Worm (Caenorhabditis elegans) whole organism, L1 larva: ENCODE data around the gene srt-49.

Experiments
- C16A3.4 ChIP-seq: fragments of 150-350 bp; optimal IDR thresholded peaks from 2 replicates; lab custom pipeline; 2014; ENCODE audit warnings: missing biosample characterization, missing genetic modification characterization
- C34B4.2 ChIP-seq: sonication (generic microtip); optimal IDR thresholded peaks from 2 replicates; lab custom pipeline; 2017; ENCODE audit warnings: mild to moderate bottlenecking, missing genetic modification characterization, missing compliant biosample characterization
- F16B12.6 ChIP-seq: fragments of 150-350 bp; optimal IDR thresholded peaks from 2 replicates; lab custom pipeline; 2014; ENCODE audit warnings: missing biosample characterization, missing genetic modification characterization
- aha-1 ChIP-seq: fragments of 150-350 bp; optimal IDR thresholded peaks from 2 replicates; lab custom pipeline; 2014; ENCODE audit warnings: missing biosample characterization, missing genetic modification characterization
- aly-2 ChIP-seq: fragments of 150-350 bp; optimal IDR thresholded peaks from 2 replicates; lab custom pipeline; 2014; ENCODE audit warnings: missing biosample characterization, missing genetic modification characterization
- ama-1 ChIP-seq: fragments of 150-350 bp; optimal IDR thresholded peaks from 2 replicates; lab custom pipeline; 2014
- blmp-1 ChIP-seq: fragments of 150-350 bp; optimal IDR thresholded peaks from 2 replicates; lab custom pipeline; 2014; ENCODE audit warnings: missing biosample characterization, missing genetic modification characterization
- ceh-63 ChIP-seq: fragments of 200-800 bp; sonication (Bioruptor generic); optimal IDR thresholded peaks from 2 replicates; lab custom pipeline; 2018; ENCODE audit warnings: mild to moderate bottlenecking, missing genetic modification characterization, missing compliant biosample characterization
- ceh-8 ChIP-seq: fragments of 200-800 bp; sonication (Bioruptor generic); optimal IDR thresholded peaks from 2 replicates; lab custom pipeline; 2018; ENCODE audit warnings: mild to moderate bottlenecking, missing genetic modification characterization, moderate library complexity, missing compliant biosample characterization
- ceh-82 ChIP-seq, 3 experiments: fragments of 150-350 bp in 1 of 3; sonication (generic microtip) in 2 of 3; optimal IDR thresholded peaks; 2 replicates each; lab custom pipeline; 2014 to 2017; ENCODE audit warnings: missing biosample characterization in 3 of 3, missing genetic modification characterization in 3 of 3
- ceh-90 ChIP-seq: sonication (generic microtip); optimal IDR thresholded peaks from 2 replicates; lab custom pipeline; 2016; ENCODE audit warnings: missing genetic modification characterization, missing compliant biosample characterization
- ces-1 ChIP-seq: fragments of 150-350 bp; optimal IDR thresholded peaks from 2 replicates; lab custom pipeline; 2014; ENCODE audit warnings: missing biosample characterization, missing genetic modification reagents, missing genetic modification characterization
- efl-1 ChIP-seq, 4 experiments: fragments of 150-350 bp; optimal IDR thresholded peaks in 3 of 4; peaks in 1 of 4; 1 replicate in 1 of 4; 2 replicates in 3 of 4; lab custom pipeline; 2014; ENCODE audit warnings: missing biosample characterization in 2 of 4, missing genetic modification characterization in 2 of 4, missing genetic modification reagents in 2 of 4
- egl-13 ChIP-seq: sonication (generic microtip); optimal IDR thresholded peaks from 2 replicates; lab custom pipeline; 2016; ENCODE audit warnings: missing genotype, missing genetic modification reagents, missing genetic modification characterization, missing compliant biosample characterization
- egl-27 ChIP-seq, 2 experiments: fragments of 150-350 bp in 1 of 2; sonication (generic microtip); optimal IDR thresholded peaks; 3 replicates each; lab custom pipeline; 2017 to 2018; ENCODE audit warnings: missing biosample characterization in 2 of 2, missing genetic modification characterization in 2 of 2, missing genetic modification reagents in 2 of 2
- fkh-10 ChIP-seq: sonication (generic microtip); optimal IDR thresholded peaks from 2 replicates; lab custom pipeline; 2017; ENCODE audit warnings: missing biosample characterization, missing genetic modification reagents, missing genetic modification characterization
- hlh-17 ChIP-seq: fragments of 200-800 bp; sonication (Bioruptor generic); optimal IDR thresholded peaks from 2 replicates; lab custom pipeline; 2018; ENCODE audit warnings: missing genetic modification characterization, mild to moderate bottlenecking, missing compliant biosample characterization, moderate library complexity, borderline replicate concordance
- hlh-4 ChIP-seq: sonication (generic microtip); optimal IDR thresholded peaks from 2 replicates; lab custom pipeline; 2016; ENCODE audit warnings: mild to moderate bottlenecking, missing genetic modification characterization, missing compliant biosample characterization
- hpl-2 ChIP-seq: fragments of 150-350 bp; optimal IDR thresholded peaks from 2 replicates; lab custom pipeline; 2014; ENCODE audit warnings: missing biosample characterization, missing genetic modification reagents, missing genetic modification characterization
- irx-1 ChIP-seq: sonication (generic microtip); optimal IDR thresholded peaks from 2 replicates; lab custom pipeline; 2016; ENCODE audit warnings: missing genetic modification characterization, missing compliant biosample characterization
- isw-1 ChIP-seq: fragments of 200-800 bp; sonication (Bioruptor generic); IDR thresholded peaks from 2 replicates; pipeline ENCODE4 v1.3.6; 2022; ENCODE audit warnings: missing genetic modification characterization, missing compliant biosample characterization
- jun-1 ChIP-seq: fragments of 150-350 bp; optimal IDR thresholded peaks from 2 replicates; lab custom pipeline; 2014; ENCODE audit warnings: missing biosample characterization, missing genetic modification reagents, missing genetic modification characterization
- lin-13 ChIP-seq: fragments of 150-350 bp; optimal IDR thresholded peaks from 2 replicates; lab custom pipeline; 2014; ENCODE audit warnings: missing biosample characterization, missing genetic modification reagents, missing genetic modification characterization
- lin-14 ChIP-seq: fragments of 200-800 bp; sonication (Bioruptor generic); optimal IDR thresholded peaks from 2 replicates; lab custom pipeline; 2018; ENCODE audit warnings: mild to moderate bottlenecking, missing genetic modification characterization, moderate library complexity, missing compliant biosample characterization
- lin-15B ChIP-seq: fragments of 150-350 bp; sonication (generic microtip); optimal IDR thresholded peaks from 3 replicates; lab custom pipeline; 2014; ENCODE audit warnings: missing biosample characterization, missing genetic modification characterization
- lin-35 ChIP-seq, 2 experiments: fragments of 150-350 bp; optimal IDR thresholded peaks; 2 replicates each; lab custom pipeline; 2014; ENCODE audit warnings: missing biosample characterization in 2 of 2, missing genetic modification characterization in 2 of 2, missing genetic modification reagents in 2 of 2
- lin-39 ChIP-seq: fragments of 150-350 bp; optimal IDR thresholded peaks from 2 replicates; lab custom pipeline; 2014; ENCODE audit warnings: missing biosample characterization, missing genetic modification reagents, missing genetic modification characterization
- lsy-2 ChIP-seq, 2 experiments: fragments of 150-350 bp; optimal IDR thresholded peaks; 2 replicates each; lab custom pipeline; 2014; ENCODE audit warnings: missing biosample characterization in 2 of 2, missing genetic modification characterization in 2 of 2
- mef-2 ChIP-seq: fragments of 150-350 bp; optimal IDR thresholded peaks from 2 replicates; lab custom pipeline; 2014; ENCODE audit warnings: missing biosample characterization, missing genetic modification characterization
- nhr-11 ChIP-seq: fragments of 150-350 bp; optimal IDR thresholded peaks from 2 replicates; lab custom pipeline; 2014; ENCODE audit warnings: missing biosample characterization, missing genetic modification characterization
- nhr-19 ChIP-seq: fragments of 200-800 bp; sonication (Bioruptor generic); conservative IDR thresholded peaks from 2 replicates; pipeline ENCODE4 v1.3.6; 2022; ENCODE audit warnings: missing genetic modification characterization, missing compliant biosample characterization
- nhr-20 ChIP-seq: sonication (generic microtip); optimal IDR thresholded peaks from 2 replicates; lab custom pipeline; 2016; ENCODE audit warnings: mild to moderate bottlenecking, missing genetic modification characterization, missing compliant biosample characterization
- nhr-47 ChIP-seq: sonication (generic microtip); optimal IDR thresholded peaks from 2 replicates; lab custom pipeline; 2016; ENCODE audit warnings: mild to moderate bottlenecking, missing genetic modification characterization, moderate library complexity, missing compliant biosample characterization
- nhr-76 ChIP-seq: sonication (generic microtip); optimal IDR thresholded peaks from 2 replicates; lab custom pipeline; 2017; ENCODE audit warnings: missing biosample characterization, missing genetic modification characterization
- nhr-85 ChIP-seq: sonication (generic microtip); peaks from one replicate; lab custom pipeline; 2016; ENCODE audit warnings: missing genetic modification characterization, inconsistent platforms, missing compliant biosample characterization
- nhr-90 ChIP-seq: sonication (generic microtip); optimal IDR thresholded peaks from 2 replicates; lab custom pipeline; 2016; ENCODE audit warnings: mild to moderate bottlenecking, missing genetic modification characterization, missing compliant biosample characterization; ENCODE audit not compliant: poor library complexity
- pag-3 ChIP-seq: sonication (generic microtip); optimal IDR thresholded peaks from 2 replicates; lab custom pipeline; 2017; ENCODE audit warnings: missing genetic modification characterization, mild to moderate bottlenecking, missing compliant biosample characterization, antibody characterized with exemption, borderline replicate concordance; ENCODE audit not compliant: insufficient read depth
- pax-3 ChIP-seq: fragments of 200-800 bp; sonication (Bioruptor generic); optimal IDR thresholded peaks from 2 replicates; lab custom pipeline; 2018; ENCODE audit warnings: mild to moderate bottlenecking, missing genetic modification characterization, moderate library complexity, missing compliant biosample characterization
- pqm-1 ChIP-seq: sonication (generic microtip); optimal IDR thresholded peaks from 3 replicates; lab custom pipeline; 2017; ENCODE audit warnings: missing biosample characterization, missing genetic modification characterization
- rnt-1 ChIP-seq: sonication (generic microtip); optimal IDR thresholded peaks from 2 replicates; lab custom pipeline; 2016; ENCODE audit warnings: mild to moderate bottlenecking, missing genetic modification characterization, moderate library complexity, missing compliant biosample characterization
- skn-1 ChIP-seq: fragments of 150-350 bp; optimal IDR thresholded peaks from 2 replicates; lab custom pipeline; 2014; ENCODE audit warnings: missing biosample characterization, missing genetic modification characterization
- snpc-4 ChIP-seq: fragments of 150-350 bp; optimal IDR thresholded peaks from 2 replicates; lab custom pipeline; 2014; ENCODE audit warnings: missing biosample characterization, missing genetic modification characterization
- snu-23 ChIP-seq: sonication (generic microtip); optimal IDR thresholded peaks from 2 replicates; lab custom pipeline; 2016; ENCODE audit warnings: missing genetic modification characterization, missing compliant biosample characterization
- sptf-1 ChIP-seq: fragments of 150-350 bp; optimal IDR thresholded peaks from 2 replicates; lab custom pipeline; 2014; ENCODE audit warnings: missing biosample characterization, missing genetic modification characterization
- swsn-7 ChIP-seq: sonication (generic microtip); optimal IDR thresholded peaks from 2 replicates; lab custom pipeline; 2016; ENCODE audit warnings: missing genetic modification characterization, missing compliant biosample characterization
- tbx-2 ChIP-seq: sonication (generic microtip); optimal IDR thresholded peaks from 2 replicates; lab custom pipeline; 2016; ENCODE audit warnings: missing genetic modification characterization, missing compliant biosample characterization
- tlp-1 ChIP-seq: fragments of 150-350 bp; optimal IDR thresholded peaks from 2 replicates; lab custom pipeline; 2014; ENCODE audit warnings: missing biosample characterization, missing genetic modification characterization
- unc-130 ChIP-seq: fragments of 150-350 bp; optimal IDR thresholded peaks from 2 replicates; lab custom pipeline; 2017; ENCODE audit warnings: missing biosample characterization, missing genetic modification characterization, inconsistent platforms
- unc-30 ChIP-seq: sonication (generic microtip); optimal IDR thresholded peaks from 2 replicates; lab custom pipeline; 2017; ENCODE audit warnings: missing biosample characterization, missing genetic modification characterization
- unc-86 ChIP-seq: sonication (generic microtip); optimal IDR thresholded peaks from 2 replicates; lab custom pipeline; 2016; ENCODE audit warnings: missing genetic modification characterization, missing compliant biosample characterization
- unc-98 ChIP-seq: fragments of 200-800 bp; sonication (Bioruptor generic); IDR thresholded peaks from 2 replicates; pipeline ENCODE4 v1.3.6; 2022; ENCODE audit warnings: missing genetic modification characterization, missing compliant biosample characterization
- xbp-1 ChIP-seq: sonication (generic microtip); optimal IDR thresholded peaks from 2 replicates; lab custom pipeline; 2016; ENCODE audit warnings: missing genetic modification characterization, missing compliant biosample characterization
- zip-4 ChIP-seq: fragments of 200-800 bp; sonication (Bioruptor generic); optimal IDR thresholded peaks from 2 replicates; lab custom pipeline; 2018; ENCODE audit warnings: mild to moderate bottlenecking, missing genetic modification characterization, moderate library complexity, missing compliant biosample characterization
- ztf-4 ChIP-seq: fragments of 150-350 bp; optimal IDR thresholded peaks from 2 replicates; lab custom pipeline; 2014; ENCODE audit warnings: missing biosample characterization, missing genetic modification characterization

Gene srt-49

ce11 chrIV:15107218-15107617 lies 9.0 kb upstream of the srt-49 start:
- TF ChIP-seq unc-130 (tag; lab: Kevin White, UChicago) (no peak), efl-1 (optimal IDR thresholded peaks at IDR 0.05; lab: Kevin White, UChicago) (peak; percentile 28 to 46), efl-1 (GFP tag; optimal IDR thresholded peaks at IDR 0.05 in 1 of 2; lab: Kevin White, UChicago) (peak in 1 of 2 experiments; percentile 88), ama-1 (no peak), mef-2 (tag; lab: Kevin White, UChicago) (no peak), hlh-17 (GFP tag; lab: Kevin White, UChicago) (no peak), lin-14 (no peak), swsn-7 (tag; lab: Kevin White, UChicago) (peak; percentile 14), snu-23 (GFP tag; lab: Kevin White, UChicago) (no peak), rnt-1 (no peak), snpc-4 (tag; lab: Kevin White, UChicago) (no peak), pqm-1 (tag; lab: Kevin White, UChicago) (no peak), unc-98 (GFP tag; lab: Robert Waterston, UW) (no peak), hlh-4 (tag; lab: Kevin White, UChicago) (no peak), lin-39 (no peak), ztf-4 (tag; lab: Kevin White, UChicago) (no peak), nhr-11 (tag; lab: Kevin White, UChicago) (no peak), fkh-10 (GFP tag; lab: Kevin White, UChicago) (no peak), egl-13 (tag; lab: Kevin White, UChicago) (no peak), ceh-8 (GFP tag; lab: Kevin White, UChicago) (no peak), ceh-63 (GFP tag; lab: Kevin White, UChicago) (no peak), ceh-90 (no peak), irx-1 (tag; lab: Kevin White, UChicago) (no peak), skn-1 (no peak), ces-1 (no peak), nhr-90 (tag; lab: Kevin White, UChicago) (no peak), F16B12.6 (no peak), aly-2 (tag; lab: Kevin White, UChicago) (no peak), nhr-76 (no peak), lin-35 (GFP tag; optimal IDR thresholded peaks at IDR 0.05; lab: Kevin White, UChicago) (no peak), lin-13 (GFP tag; lab: Kevin White, UChicago) (peak; percentile 25), lin-15B (tag; lab: Kevin White, UChicago) (no peak), isw-1 (GFP tag; lab: Robert Waterston, UW) (no peak), lsy-2 (tag; optimal IDR thresholded peaks at IDR 0.05; lab: Kevin White, UChicago) (no peak), tbx-2 (tag; lab: Kevin White, UChicago) (no peak), C34B4.2 (no peak), zip-4 (GFP tag; lab: Kevin White, UChicago) (no peak), unc-30 (no peak), sptf-1 (no peak), tlp-1 (tag; lab: Kevin White, UChicago) (no peak), nhr-20 (tag; lab: Kevin White, UChicago) (peak; percentile 4), blmp-1 (tag; lab: Kevin White, UChicago) (peak; percentile 18), nhr-47 (peak; percentile 14), jun-1 (tag; lab: Kevin White, UChicago) (no peak), aha-1 (no peak), hpl-2 (GFP tag; lab: Kevin White, UChicago) (no peak), ceh-82 (tag; optimal IDR thresholded peaks at IDR 0.05; lab: Kevin White, UChicago) (no peak), xbp-1 (tag; lab: Kevin White, UChicago) (no peak), C16A3.4 (tag; lab: Kevin White, UChicago) (no peak), egl-27 (tag; optimal IDR thresholded peaks at IDR 0.05; lab: Kevin White, UChicago) (no peak), pax-3 (tag; lab: Kevin White, UChicago) (no peak), unc-86 (no peak), nhr-85 (tag; lab: Kevin White, UChicago) (peak; percentile 48), nhr-19 (GFP tag; lab: Robert Waterston, UW) (no peak), pag-3 (tag; lab: Kevin White, UChicago) (no peak)
